Fruit fly (Drosophila melanogaster) whole organism, embryonic: ENCODE results near the gene Tnpo.
A peak's percentile ranks its signal among the peaks of the same experiment; 100 is the strongest.

Experiments
- Adf1 ChIP-seq: fragments of 200-800 bp; sonication (Bioruptor generic); IDR thresholded peaks from 2 replicates; pipeline ENCODE4 v1.3.6; 2022; ENCODE audit warnings: missing biosample characterization, missing genetic modification characterization
- CG10543 ChIP-seq: fragments of 200-800 bp; sonication (Bioruptor generic); optimal IDR thresholded peaks from 3 replicates; lab custom pipeline; 2017; ENCODE audit warnings: missing biosample characterization, mild to moderate bottlenecking, missing genetic modification characterization, moderate library complexity
- CG11085 ChIP-seq: fragments of 200-800 bp; sonication (Bioruptor generic); IDR thresholded peaks from 2 replicates; pipeline ENCODE4 v1.3.6; 2022; ENCODE audit warnings: missing biosample characterization, missing genetic modification characterization
- CG14014 ChIP-seq: fragments of 200-800 bp; sonication (Bioruptor generic); IDR thresholded peaks from 2 replicates; pipeline ENCODE4 v1.3.6; 2022; ENCODE audit warnings: missing biosample characterization, missing genetic modification characterization
- CG16815 ChIP-seq: fragments of 200-800 bp; sonication (Bioruptor generic); optimal IDR thresholded peaks from 3 replicates; lab custom pipeline; 2017; ENCODE audit warnings: missing biosample characterization, mild to moderate bottlenecking, missing genetic modification characterization
- CG3163 ChIP-seq: fragments of 200-800 bp; sonication (Bioruptor generic); optimal IDR thresholded peaks from 3 replicates; lab custom pipeline; 2016; ENCODE audit warnings: missing biosample characterization, missing genetic modification characterization
- CG3281 ChIP-seq: fragments of 200-800 bp; sonication (Bioruptor generic); optimal IDR thresholded peaks from 3 replicates; lab custom pipeline; 2017; ENCODE audit warnings: missing biosample characterization, mild to moderate bottlenecking, missing genetic modification characterization
- CG34376 ChIP-seq: fragments of 200-800 bp; sonication (Bioruptor generic); optimal IDR thresholded peaks from 2 replicates; lab custom pipeline; 2018; ENCODE audit warnings: missing biosample characterization, mild to moderate bottlenecking, missing genetic modification characterization
- CG4360 ChIP-seq: fragments of 200-800 bp; sonication (Bioruptor generic); IDR thresholded peaks from 2 replicates; pipeline ENCODE4 v1.3.6; 2022; ENCODE audit warnings: missing biosample characterization, missing genetic modification characterization
- CG6791 ChIP-seq: fragments of 200-800 bp; sonication (Bioruptor generic); IDR thresholded peaks from 3 replicates; pipeline ENCODE4 v1.3.6; 2022; ENCODE audit warnings: missing biosample characterization, missing genetic modification characterization; ENCODE audit not compliant: partially characterized antibody
- CG8388 ChIP-seq: fragments of 200-800 bp; sonication (Bioruptor generic); optimal IDR thresholded peaks from 2 replicates; lab custom pipeline; 2019; ENCODE audit warnings: missing biosample characterization, mild to moderate bottlenecking, missing genetic modification characterization, moderate library complexity
- Deaf1 ChIP-seq: fragments of 200-800 bp; optimal IDR thresholded peaks from 3 replicates; lab custom pipeline; 2019; ENCODE audit warnings: missing biosample characterization, mild to moderate bottlenecking, missing genetic modification characterization, moderate library complexity
- Doc2 ChIP-seq: fragments of 200-800 bp; sonication (Bioruptor generic); IDR thresholded peaks from 2 replicates; pipeline ENCODE4 v1.3.6; 2022; ENCODE audit warnings: missing biosample characterization, missing genetic modification characterization
- Ets65A ChIP-seq: fragments of 200-800 bp; sonication (Bioruptor generic); peaks from one replicate; lab custom pipeline; 2016; ENCODE audit warnings: missing biosample characterization, missing genetic modification characterization
- HLH3B ChIP-seq: fragments of 200-800 bp; sonication (Bioruptor generic); IDR thresholded peaks from 2 replicates; pipeline ENCODE4 v1.3.6; 2022; ENCODE audit warnings: missing biosample characterization, missing genetic modification characterization
- HmgZ ChIP-seq: fragments of 200-800 bp; sonication (Bioruptor generic); optimal IDR thresholded peaks from 2 replicates; lab custom pipeline; 2018; ENCODE audit warnings: missing biosample characterization, mild to moderate bottlenecking, missing genetic modification characterization
- Kr ChIP-seq: fragments of 200-800 bp; sonication (Bioruptor generic); optimal IDR thresholded peaks from 2 replicates; lab custom pipeline; 2017; ENCODE audit warnings: missing biosample characterization, mild to moderate bottlenecking, missing genetic modification characterization
- Scr ChIP-seq: fragments of 200-800 bp; sonication (Bioruptor generic); IDR thresholded peaks from 2 replicates; pipeline ENCODE4 v1.3.6; 2022; ENCODE audit warnings: missing biosample characterization, missing genetic modification characterization; ENCODE audit not compliant: partially characterized antibody
- Sox100B ChIP-seq: fragments of 200-800 bp; sonication (Bioruptor generic); optimal IDR thresholded peaks from 3 replicates; lab custom pipeline; 2018; ENCODE audit warnings: missing biosample characterization, mild to moderate bottlenecking, missing genetic modification characterization
- Taf1 ChIP-seq: fragments of 200-800 bp; sonication (Bioruptor generic); IDR thresholded peaks from 2 replicates; pipeline ENCODE4 v1.3.6; 2022; ENCODE audit warnings: missing biosample characterization, missing genetic modification characterization
- cg ChIP-seq: fragments of 200-800 bp; sonication (Bioruptor generic); optimal IDR thresholded peaks from 3 replicates; lab custom pipeline; 2019; ENCODE audit warnings: missing biosample characterization, mild to moderate bottlenecking, missing genetic modification characterization, moderate library complexity
- chinmo ChIP-seq: fragments of 200-800 bp; sonication (Bioruptor generic); IDR thresholded peaks from 4 replicates; pipeline ENCODE4 v1.3.6; 2022; ENCODE audit warnings: missing biosample characterization, missing genetic modification characterization; ENCODE audit not compliant: partially characterized antibody
- ci ChIP-seq: fragments of 200-800 bp; sonication (Bioruptor generic); IDR thresholded peaks from 3 replicates; pipeline ENCODE4 v1.3.6; 2022; ENCODE audit warnings: missing biosample characterization, missing genetic modification characterization
- crc ChIP-seq: fragments of 200-800 bp; sonication (Bioruptor generic); optimal IDR thresholded peaks from 2 replicates; lab custom pipeline; 2016; ENCODE audit warnings: missing biosample characterization, missing genetic modification characterization
- disco-r ChIP-seq: fragments of 200-800 bp; sonication (Bioruptor generic); optimal IDR thresholded peaks from 2 replicates; lab custom pipeline; 2016; ENCODE audit warnings: missing biosample characterization, missing genetic modification characterization
- dmrt11E ChIP-seq: fragments of 200-800 bp; sonication (Bioruptor generic); optimal IDR thresholded peaks from 3 replicates; lab custom pipeline; 2018; ENCODE audit warnings: missing biosample characterization, mild to moderate bottlenecking, missing genetic modification characterization, moderate library complexity
- dmrt99B ChIP-seq: fragments of 200-800 bp; sonication (Bioruptor generic); optimal IDR thresholded peaks from 2 replicates; lab custom pipeline; 2018; ENCODE audit warnings: missing biosample characterization, mild to moderate bottlenecking, missing genetic modification characterization, moderate library complexity
- dpn ChIP-seq, 2 experiments: fragments of 200-800 bp; sonication (Bioruptor generic); optimal IDR thresholded peaks; 3 replicates each; lab custom pipeline; 2016; ENCODE audit warnings: missing biosample characterization in 2 of 2, missing genetic modification characterization in 2 of 2
- esg ChIP-seq: fragments of 200-800 bp; sonication (Bioruptor generic); conservative IDR thresholded peaks from 2 replicates; pipeline ENCODE4 v1.3.6; 2022; ENCODE audit warnings: missing biosample characterization, missing genetic modification characterization
- eve ChIP-seq, 2 experiments: fragments of >200 bp; optimal IDR thresholded peaks; 2 replicates each; lab custom pipeline; 2017; ENCODE audit warnings: missing biosample characterization in 2 of 2, missing genetic modification characterization in 2 of 2
- ewg ChIP-seq: fragments of 200-800 bp; sonication (Bioruptor generic); optimal IDR thresholded peaks from 3 replicates; lab custom pipeline; 2017; ENCODE audit warnings: mild to moderate bottlenecking, missing biosample characterization, missing genetic modification reagents, missing genetic modification characterization
- ftz-f1 ChIP-seq: fragments of 200-800 bp; sonication (Bioruptor generic); optimal IDR thresholded peaks from 2 replicates; lab custom pipeline; 2016; ENCODE audit warnings: missing biosample characterization, missing genetic modification characterization
- gce ChIP-seq: fragments of 200-800 bp; sonication (Bioruptor generic); IDR thresholded peaks from 3 replicates; pipeline ENCODE4 v1.3.6; 2022; ENCODE audit warnings: missing biosample characterization, missing genetic modification characterization
- grau ChIP-seq: fragments of 200-800 bp; optimal IDR thresholded peaks from 3 replicates; lab custom pipeline; 2019; ENCODE audit warnings: missing biosample characterization, mild to moderate bottlenecking, missing genetic modification characterization, moderate library complexity
- jing ChIP-seq: fragments of 200-800 bp; sonication (Bioruptor generic); optimal IDR thresholded peaks from 2 replicates; lab custom pipeline; 2018; ENCODE audit warnings: missing biosample characterization, mild to moderate bottlenecking, missing genetic modification characterization
- kah ChIP-seq: fragments of 200-800 bp; sonication (Bioruptor generic); optimal IDR thresholded peaks from 2 replicates; lab custom pipeline; 2018; ENCODE audit warnings: missing biosample characterization, mild to moderate bottlenecking, missing genetic modification characterization
- lov ChIP-seq, 2 experiments: fragments of 200-800 bp in 1 of 2; fragments of >200 bp in 1 of 2; sonication (Bioruptor generic) in 1 of 2; IDR thresholded peaks in 1 of 2; optimal IDR thresholded peaks in 1 of 2; 2 replicates in 1 of 2; 3 replicates in 1 of 2; pipeline versions ENCODE4 v1.3.6 to Lab custom; 2017 to 2022; ENCODE audit warnings: missing biosample characterization in 1 of 2, missing genetic modification characterization in 1 of 2
- nerfin-1 ChIP-seq: fragments of 200-800 bp; sonication (Bioruptor generic); optimal IDR thresholded peaks from 3 replicates; lab custom pipeline; 2019; ENCODE audit warnings: missing biosample characterization, mild to moderate bottlenecking, missing genetic modification characterization, moderate library complexity
- oc ChIP-seq: fragments of 200-800 bp; sonication (Bioruptor generic); optimal IDR thresholded peaks from 2 replicates; lab custom pipeline; 2018; ENCODE audit warnings: missing biosample characterization, mild to moderate bottlenecking, missing genetic modification characterization, moderate library complexity
- pita ChIP-seq: fragments of 200-800 bp; sonication (Bioruptor generic); optimal IDR thresholded peaks from 2 replicates; lab custom pipeline; 2017; ENCODE audit warnings: missing biosample characterization, mild to moderate bottlenecking, missing genetic modification characterization
- ssp ChIP-seq: fragments of 200-800 bp; sonication (Bioruptor generic); IDR thresholded peaks from 2 replicates; pipeline ENCODE4 v1.3.6; 2022; ENCODE audit warnings: missing biosample characterization, missing genetic modification characterization
- tgo ChIP-seq: fragments of 200-800 bp; sonication (Bioruptor generic); IDR thresholded peaks from 3 replicates; pipeline ENCODE4 v1.3.6; 2022; ENCODE audit warnings: missing biosample characterization, missing genetic modification characterization
- unc-4 ChIP-seq: fragments of 200-800 bp; sonication (Bioruptor generic); IDR thresholded peaks from 2 replicates; pipeline ENCODE4 v1.3.6; 2022; ENCODE audit warnings: missing biosample characterization, missing genetic modification characterization; ENCODE audit not compliant: partially characterized antibody

The Tnpo gene

dm6 chr3L:6215976-6216786 is 22.9 kb downstream of the Tnpo start (continued):
- TF ChIP-seq jing (GFP tag; lab: Kevin White, UChicago), result no peak
- no peak for TF ChIP-seq Doc2 (GFP tag; lab: Robert Waterston, UW)
- no peak for TF ChIP-seq nerfin-1 (tag; lab: Kevin White, UChicago)
- TF ChIP-seq crc, result no peak
- TF ChIP-seq kah (GFP tag; lab: Kevin White, UChicago), result peak; percentile 55
- no peak; the same call in 1 of the 2 replicates for TF ChIP-seq HLH3B
- no peak for TF ChIP-seq Sox100B (GFP tag; lab: Kevin White, UChicago)
- TF ChIP-seq Scr (GFP tag; lab: Robert Waterston, UW), result no peak
- no peak for TF ChIP-seq lov (optimal IDR thresholded peaks at IDR 0.05; lab: Kevin White, UChicago)
- no peak for TF ChIP-seq lov (GFP tag; IDR thresholded peaks at IDR 0.05; lab: Robert Waterston, UW)
- no peak for TF ChIP-seq CG3281 (GFP tag; lab: Kevin White, UChicago)
- TF ChIP-seq esg (GFP tag; lab: Robert Waterston, UW), result no peak
- no peak for TF ChIP-seq ewg (GFP tag; lab: Kevin White, UChicago)
- TF ChIP-seq ftz-f1 (GFP tag; lab: Kevin White, UChicago), result no peak
- no peak for TF ChIP-seq Adf1 (GFP tag; lab: Robert Waterston, UW)
- no peak for TF ChIP-seq grau (tag; lab: Kevin White, UChicago)
- TF ChIP-seq Ets65A (GFP tag; lab: Kevin White, UChicago), result no peak
- no peak for TF ChIP-seq tgo (GFP tag; lab: Robert Waterston, UW)
- no peak for TF ChIP-seq CG11085
- TF ChIP-seq pita, result no peak
- TF ChIP-seq ssp (GFP tag; lab: Robert Waterston, UW), result no peak
- TF ChIP-seq unc-4 (GFP tag; lab: Robert Waterston, UW), result no peak
- no peak for TF ChIP-seq CG4360 (GFP tag; lab: Robert Waterston, UW)
- TF ChIP-seq CG14014 (GFP tag; lab: Robert Waterston, UW), result no peak; the same call in 1 of the 2 replicates
- TF ChIP-seq gce (GFP tag; lab: Robert Waterston, UW), result no peak
- TF ChIP-seq CG16815 (GFP tag; lab: Kevin White, UChicago), result no peak
- no peak for TF ChIP-seq dmrt99B (tag; lab: Kevin White, UChicago)
- no peak for TF ChIP-seq eve (GFP tag; optimal IDR thresholded peaks at IDR 0.05; lab: Kevin White, UChicago)
- no peak for TF ChIP-seq CG8388
- TF ChIP-seq CG3163, result no peak
- TF ChIP-seq disco-r (GFP tag; lab: Kevin White, UChicago), result no peak
- TF ChIP-seq oc (tag; lab: Kevin White, UChicago), result no peak
- TF ChIP-seq Taf1 (GFP tag; lab: Robert Waterston, UW), result no peak
- TF ChIP-seq ci, result 0 out of 3 replicates have a peak, but pooled peaks have one; percentile 55
- peak; percentile 11 for TF ChIP-seq dmrt11E (tag; lab: Kevin White, UChicago)

dm6 chr3L:6216787-6217078 is 23.5 kb downstream of the Tnpo start:
- TF ChIP-seq chinmo, result 0 out of 4 replicates have a peak, but pooled peaks have one; percentile 18
- TF ChIP-seq dpn (GFP tag; optimal IDR thresholded peaks at IDR 0.05; lab: Kevin White, UChicago), result no peak
- TF ChIP-seq CG4360 (GFP tag; lab: Robert Waterston, UW), result peak; percentile 33; the same call in 1 of the 2 replicates
- TF ChIP-seq HmgZ (tag; lab: Kevin White, UChicago), result no peak
- peak; percentile 4 for TF ChIP-seq CG10543 (GFP tag; lab: Kevin White, UChicago)
- peak; percentile 34; the same call in 1 of the 3 replicates for TF ChIP-seq CG6791 (GFP tag; lab: Robert Waterston, UW)
- TF ChIP-seq Kr (GFP tag; lab: Kevin White, UChicago), result peak; percentile 35
- TF ChIP-seq CG34376 (GFP tag; lab: Kevin White, UChicago), result peak; percentile 11
- TF ChIP-seq oc (tag; lab: Kevin White, UChicago), result no peak
- TF ChIP-seq cg (GFP tag; lab: Kevin White, UChicago), result peak; percentile 22
- peak; percentile 35 for TF ChIP-seq Deaf1 (tag; lab: Kevin White, UChicago)
